Worm (Caenorhabditis elegans): Measurements from ENCODE around the gene Y59H11AR.4.

Y59H11AR.4 gene

DNA sequence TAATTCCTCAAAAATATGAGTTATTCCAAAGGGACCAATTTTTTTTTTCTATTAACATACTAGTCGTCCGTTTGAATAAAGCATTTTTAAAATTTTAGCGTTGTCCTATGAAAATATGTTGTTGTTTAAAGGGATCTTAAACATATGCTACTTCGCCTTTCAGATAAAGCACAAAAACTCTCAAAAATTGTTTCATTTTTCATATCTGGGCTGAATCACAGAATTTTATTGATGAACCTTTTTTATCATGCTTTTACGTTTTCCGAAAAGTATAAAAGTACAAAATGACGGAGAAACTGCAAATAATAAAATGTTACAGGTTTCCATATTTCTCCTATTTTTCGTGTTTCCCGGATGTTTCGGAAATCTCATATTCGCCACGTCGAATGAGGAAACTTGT, 4.8 kb downstream of the Y59H11AR.4 start, which contains the start of gene clec-181:
Gene clec-181, plus strand, starts transcription at position 301 of the 400 bp plus-strand sequence.
- TF ChIP-seq ceh-91 (GFP tag; IDR thresholded peaks at IDR 0.05) (no peak), K12H6.12 (tag; optimal IDR thresholded peaks at IDR 0.05) (no peak), athp-1 (tag; optimal IDR thresholded peaks at IDR 0.05) (no peak)

DNA sequence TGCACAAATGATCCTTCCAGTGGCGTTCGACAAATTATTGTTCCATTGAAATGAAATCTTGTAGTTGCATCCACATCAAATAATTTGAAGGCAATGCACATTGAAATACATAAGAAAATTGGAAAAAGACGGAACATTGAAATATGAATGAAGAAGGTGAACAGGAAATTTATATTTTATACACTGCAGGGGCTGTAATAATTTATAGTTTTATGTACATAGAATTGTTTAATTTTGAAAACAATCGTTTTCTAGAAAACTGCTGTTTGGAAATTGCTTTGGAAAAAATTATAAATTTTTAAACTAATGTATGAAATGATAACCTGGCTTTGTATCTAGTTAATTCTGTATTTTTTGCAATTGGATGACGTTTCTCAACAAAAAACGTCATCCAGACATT, 5.2 kb downstream of the Y59H11AR.4 start, which contains the start of gene Y59H11AR.3:
Gene Y59H11AR.3, minus strand, starts transcription at position 101 of the 400 bp plus-strand sequence.
- TF ChIP-seq hmg-20 (GFP tag; IDR thresholded peaks at IDR 0.05), result no peak
- no peak for TF ChIP-seq lsy-27 (tag; optimal IDR thresholded peaks at IDR 0.05; ENCODE audit: borderline replicate concordance, insufficient read depth)
- TF ChIP-seq aptf-2 (GFP tag; conservative IDR thresholded peaks at IDR 0.05), result no peak
- no peak for TF ChIP-seq rec-8 (tag; optimal IDR thresholded peaks at IDR 0.05)
- TF ChIP-seq zfh-2 (GFP tag; conservative IDR thresholded peaks at IDR 0.05), result no peak
- no peak for TF ChIP-seq Y56A3A.18 (GFP tag; IDR thresholded peaks at IDR 0.05)
- no peak for TF ChIP-seq snpc-3.4 (tag; optimal IDR thresholded peaks at IDR 0.05)
- TF ChIP-seq nhr-120 (GFP tag; IDR thresholded peaks at IDR 0.05), result no peak
- TF ChIP-seq ceh-100 (GFP tag; IDR thresholded peaks at IDR 0.05), result no peak
- TF ChIP-seq K11D2.4 (GFP tag; IDR thresholded peaks at IDR 0.05), result no peak
- no peak for TF ChIP-seq unc-62 (GFP tag; optimal IDR thresholded peaks at IDR 0.05)
- TF ChIP-seq F23B12.7 (tag; optimal IDR thresholded peaks at IDR 0.05; ENCODE audit: insufficient read depth), result no peak
- no peak for TF ChIP-seq madf-3 (GFP tag; IDR thresholded peaks at IDR 0.05)
- no peak for TF ChIP-seq nhr-90 (tag; optimal IDR thresholded peaks at IDR 0.05)
- no peak for TF ChIP-seq B0261.1 (tag; optimal IDR thresholded peaks at IDR 0.05)
- TF ChIP-seq T26A5.8 (tag; optimal IDR thresholded peaks at IDR 0.05), result no peak
- TF ChIP-seq dpl-1 (GFP tag; optimal IDR thresholded peaks at IDR 0.05), result no peak
- no peak for TF ChIP-seq madf-8 (GFP tag; conservative IDR thresholded peaks at IDR 0.05)
- TF ChIP-seq repo-1 (tag; optimal IDR thresholded peaks at IDR 0.05), result no peak
- no peak for TF ChIP-seq hlh-26 (GFP tag; conservative IDR thresholded peaks at IDR 0.05)

DNA sequence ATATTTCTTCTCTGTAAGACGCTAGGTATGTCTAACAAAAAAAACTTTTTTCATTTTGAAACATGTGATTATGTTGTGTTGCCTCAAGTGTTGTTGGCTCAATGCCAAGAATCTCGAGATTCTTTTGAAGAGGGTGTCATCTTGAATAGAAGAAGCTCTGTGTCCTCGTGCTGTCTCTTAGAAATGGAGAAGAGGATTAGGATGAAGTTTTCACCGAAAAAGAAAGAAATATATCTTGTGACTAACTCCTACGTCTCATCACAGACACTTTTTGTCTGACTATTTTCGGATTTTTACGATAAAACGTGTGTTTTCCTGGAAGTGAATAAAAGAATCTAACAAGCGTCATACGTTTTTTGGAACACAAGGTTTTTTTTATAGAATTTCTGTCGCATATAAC, 13.0 kb downstream of the Y59H11AR.4 start:
- TF ChIP-seq mxl-1 (tag; optimal IDR thresholded peaks at IDR 0.05) (no peak), die-1 (tag; optimal IDR thresholded peaks at IDR 0.05) (no peak), nfya-1 (tag; optimal IDR thresholded peaks at IDR 0.05; ENCODE audit: borderline replicate concordance, insufficient read depth) (no peak), sptf-2 (GFP tag; optimal IDR thresholded peaks at IDR 0.05) (no peak), sea-2 (GFP tag; IDR thresholded peaks at IDR 0.05) (no peak), egl-44 (GFP tag; IDR thresholded peaks at IDR 0.05) (no peak), aptf-3 (GFP tag; IDR thresholded peaks at IDR 0.05) (no peak)

- no peak for TF ChIP-seq egrh-3 (GFP tag; IDR thresholded peaks at IDR 0.05)
- TF ChIP-seq nhr-80 (tag; optimal IDR thresholded peaks at IDR 0.05), result no peak
- no peak for TF ChIP-seq K11D2.4 (GFP tag; IDR thresholded peaks at IDR 0.05)
- TF ChIP-seq madf-6 (GFP tag; IDR thresholded peaks at IDR 0.05), result no peak
- TF ChIP-seq cebp-2 (GFP tag; IDR thresholded peaks at IDR 0.05), result no peak
- no peak for TF ChIP-seq him-1 (tag; optimal IDR thresholded peaks at IDR 0.05)
- peak; percentile 23 for TF ChIP-seq tbp1 (GFP tag; optimal IDR thresholded peaks at IDR 0.05)
- peak; percentile 55; the same call in 1 of the 2 replicates for TF ChIP-seq nfyb-1 (GFP tag; IDR thresholded peaks at IDR 0.05)
- no peak for TF ChIP-seq Y79H2A.3 (GFP tag; conservative IDR thresholded peaks at IDR 0.05)
- TF ChIP-seq K12H6.12 (tag; optimal IDR thresholded peaks at IDR 0.05), result no peak
- TF ChIP-seq lin-35 (GFP tag; optimal IDR thresholded peaks at IDR 0.05), result peak in 1 of 3 experiments; percentile 21
- no peak for TF ChIP-seq C17E4.6 (GFP tag; IDR thresholded peaks at IDR 0.05)
- TF ChIP-seq ceh-58 (GFP tag; IDR thresholded peaks at IDR 0.05), result no peak
- no peak for TF ChIP-seq rcor-1 (GFP tag; IDR thresholded peaks at IDR 0.05)
- TF ChIP-seq mxl-1 (tag; optimal IDR thresholded peaks at IDR 0.05), result no peak
- 0 out of 2 replicates have a peak, but pooled peaks have one; percentile 10 for TF ChIP-seq Y53G8AR.9 (GFP tag; conservative IDR thresholded peaks at IDR 0.05)
- TF ChIP-seq ekl-4 (GFP tag; IDR thresholded peaks at IDR 0.05), result no peak
- no peak for TF ChIP-seq ztf-3 (GFP tag; optimal IDR thresholded peaks at IDR 0.05)
- TF ChIP-seq tbx-9 (tag; optimal IDR thresholded peaks at IDR 0.05; ENCODE audit: borderline replicate concordance), result no peak
Observed at ce11 chrIV:8587057-8587456, 13.5 kb downstream of the Y59H11AR.4 start.

Data from whole organism, young adult.